Worm (Caenorhabditis elegans) whole organism, L4/young adult: Measurements from ENCODE around the gene ZC15.10.
A peak's percentile ranks its signal among the peaks of the same experiment; 100 is the strongest.
"Not testable (repeated sequence)": the region's sequence is repeated elsewhere in the genome, so short reads cannot be mapped to it uniquely, and the experiment has no call there.

ENCODE experiments used
- W03F9.2 ChIP-seq: fragments of 150-350 bp; optimal IDR thresholded peaks from 2 replicates; lab custom pipeline; 2014; ENCODE audit warnings: missing biosample characterization, missing genetic modification characterization
- dao-5 ChIP-seq: sonication (generic microtip); optimal IDR thresholded peaks from 2 replicates; lab custom pipeline; 2016; ENCODE audit warnings: missing genotype, missing genetic modification characterization, moderate library complexity, missing compliant biosample characterization
- him-1 ChIP-seq: sonication (generic microtip); optimal IDR thresholded peaks from 2 replicates; lab custom pipeline; 2016; ENCODE audit warnings: missing genotype, missing genetic modification reagents, missing genetic modification characterization, missing compliant biosample characterization

The ZC15.10 gene

ce11 chrV:20310575-20310974, at the start of gene ZC15.10:
Gene ZC15.10 (plus strand): TSS chrV:20310736.
- TF ChIP-seq W03F9.2 (tag; lab: Kevin White, UChicago) (no peak), dao-5 (tag; lab: Kevin White, UChicago) (no peak), him-1 (tag; lab: Kevin White, UChicago) (no peak)

DNA sequence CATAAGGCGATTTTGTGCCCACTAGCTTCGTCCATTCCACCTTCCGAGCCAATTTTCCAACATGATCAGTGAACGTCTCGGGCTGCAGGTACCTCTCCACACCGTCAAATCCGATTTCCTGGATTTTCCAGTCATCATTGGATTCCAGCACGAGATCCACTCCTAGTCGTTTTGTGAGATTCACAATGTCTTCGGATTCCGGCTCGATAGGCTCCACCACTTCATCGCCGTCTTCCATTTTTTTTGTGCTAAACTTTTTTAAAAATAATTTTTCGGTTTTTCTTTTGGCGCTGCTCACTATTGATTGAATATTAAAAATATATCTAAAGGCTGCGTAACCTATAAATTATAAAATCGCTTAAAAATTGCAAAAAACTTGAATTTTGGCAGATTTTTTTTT, 43.5 kb upstream of the ZC15.10 start, which contains the start of gene mdt-17:
mdt-17 (minus strand) TSS at position 256 of the 400 bp plus-strand sequence.
- TF ChIP-seq him-1 (tag; lab: Kevin White, UChicago) (no peak), W03F9.2 (tag; lab: Kevin White, UChicago) (no peak), dao-5 (tag; lab: Kevin White, UChicago) (no peak)

ce11 chrV:20269661-20270137, 40.8 kb upstream of the ZC15.10 start, which contains the start of the genes prmt-1 and cdkr-3:
Gene prmt-1 (minus strand): TSS chrV:20269711.
Gene cdkr-3 (plus strand): TSS chrV:20270107.
- TF ChIP-seq him-1 (tag; lab: Kevin White, UChicago) (no peak), W03F9.2 (tag; lab: Kevin White, UChicago) (peak; percentile 71)

DNA sequence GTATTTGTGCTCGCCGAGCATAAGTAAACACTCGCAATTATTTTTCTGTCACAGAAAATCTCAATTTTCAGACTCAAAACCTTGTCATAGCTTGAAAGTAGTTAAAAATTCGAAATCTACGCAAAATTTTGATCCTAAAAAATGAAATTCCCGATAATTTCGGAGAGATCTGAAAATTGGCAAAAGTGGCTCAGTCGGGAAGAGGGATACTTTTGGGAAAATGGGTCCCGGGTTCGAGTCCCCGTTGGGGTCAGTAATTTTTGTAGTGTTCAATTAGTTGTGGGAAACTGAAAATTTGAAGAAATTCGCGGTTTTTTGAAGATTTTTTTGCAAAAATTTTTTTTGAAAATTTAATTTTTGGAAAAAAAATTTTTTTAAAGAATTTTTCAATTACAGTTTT, 33.6 kb upstream of the ZC15.10 start:
- TF ChIP-seq dao-5 (tag; lab: Kevin White, UChicago) (no peak), W03F9.2 (tag; lab: Kevin White, UChicago) (no peak), him-1 (tag; lab: Kevin White, UChicago) (no peak)

ce11 chrV:20279309-20279708, 31.2 kb upstream of the ZC15.10 start:
- TF ChIP-seq him-1 (tag; lab: Kevin White, UChicago), result no peak
- no peak for TF ChIP-seq dao-5 (tag; lab: Kevin White, UChicago)
- no peak for TF ChIP-seq W03F9.2 (tag; lab: Kevin White, UChicago)

ce11 chrV:20279811-20280317, 30.7 kb upstream of the ZC15.10 start, which contains the start of gene pqn-94:
Gene pqn-94 (minus strand): TSS chrV:20279861.
- TF ChIP-seq W03F9.2 (tag; lab: Kevin White, UChicago), result no peak
- TF ChIP-seq him-1 (tag; lab: Kevin White, UChicago), result no peak
- no peak for TF ChIP-seq dao-5 (tag; lab: Kevin White, UChicago)

- TF ChIP-seq him-1 (tag; lab: Kevin White, UChicago) (no peak), W03F9.2 (tag; lab: Kevin White, UChicago) (no peak), dao-5 (tag; lab: Kevin White, UChicago) (no peak)
These were observed 27.7 kb upstream of the ZC15.10 start for ce11 chrV:20282827-20283226.

DNA sequence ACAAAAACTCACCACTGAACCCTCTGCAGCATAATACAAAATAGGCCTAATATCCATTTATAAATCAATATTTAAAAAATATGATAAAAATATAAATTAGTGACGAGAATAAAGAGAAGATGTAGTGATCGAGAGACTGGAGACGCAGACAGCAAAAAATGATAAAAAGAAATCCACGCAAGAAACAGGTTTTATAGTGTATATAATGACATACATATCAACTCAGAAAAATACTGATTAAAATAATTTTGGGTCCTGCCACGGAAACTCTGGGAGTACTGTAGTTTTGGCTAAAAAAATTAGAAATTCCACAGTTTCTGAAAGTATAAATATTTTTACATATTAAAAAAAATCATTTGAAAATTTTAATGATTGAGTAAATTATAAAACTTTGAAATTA, 21.2 kb upstream of the ZC15.10 start, which contains the start of gene mlt-4:
mlt-4 (minus strand) TSS at position 101 of the 400 bp plus-strand sequence.
- TF ChIP-seq dao-5 (tag; lab: Kevin White, UChicago) (no peak), W03F9.2 (tag; lab: Kevin White, UChicago) (no peak), him-1 (tag; lab: Kevin White, UChicago) (no peak)

- TF ChIP-seq W03F9.2 (tag; lab: Kevin White, UChicago), result no peak
- no peak for TF ChIP-seq dao-5 (tag; lab: Kevin White, UChicago)
These were observed 16.1 kb upstream of the ZC15.10 start, which contains the start of gene clec-261 for ce11 chrV:20294388-20294787. Gene clec-261 (minus strand): TSS chrV:20294488.

DNA sequence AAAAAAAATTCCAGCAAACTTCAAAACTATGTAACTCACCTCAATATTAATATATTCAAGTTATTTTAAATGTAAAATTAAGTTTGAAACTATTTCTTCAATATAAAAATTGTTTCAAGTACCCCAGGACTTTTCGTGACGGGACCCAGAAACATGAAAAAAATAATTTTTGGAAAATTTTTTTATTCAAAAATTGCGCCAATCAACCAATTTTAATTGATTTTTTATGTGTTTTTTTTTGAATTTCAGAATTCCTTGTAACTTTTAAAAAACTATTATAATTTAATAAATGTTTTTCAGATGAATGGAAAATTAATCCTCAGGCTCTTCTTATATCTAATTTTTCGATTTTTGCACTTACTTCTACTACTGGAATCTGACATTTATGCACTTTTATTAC, 12.9 kb upstream of the ZC15.10 start, which contains the start of gene ZC15.5:
ZC15.5 (plus strand) TSS at position 301 of the 400 bp plus-strand sequence.
- TF ChIP-seq him-1 (tag; lab: Kevin White, UChicago), result no peak
- TF ChIP-seq W03F9.2 (tag; lab: Kevin White, UChicago), result no peak
- no peak for TF ChIP-seq dao-5 (tag; lab: Kevin White, UChicago)

DNA sequence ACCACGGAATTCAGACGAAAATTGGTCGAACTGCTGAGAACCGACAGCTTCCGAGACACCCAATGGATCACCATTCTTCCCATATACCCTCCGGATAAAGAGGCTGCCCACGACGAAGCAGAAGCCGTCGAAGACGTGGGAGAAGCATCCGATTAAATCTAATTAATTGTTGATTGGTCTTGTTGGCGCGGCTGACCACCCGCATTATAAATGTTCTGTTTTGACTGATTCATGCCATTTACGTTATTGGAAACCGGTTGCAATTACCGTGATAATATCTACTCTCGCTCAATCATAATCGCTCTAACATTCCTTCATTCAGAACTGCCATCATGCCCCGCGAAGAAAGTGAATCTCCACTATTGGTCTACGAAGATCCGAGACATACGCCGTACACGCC, 7.2 kb upstream of the ZC15.10 start, which contains the start of gene ZC15.3:
ZC15.3 (plus strand) TSS at position 301 of the 400 bp plus-strand sequence.
- not testable (repeated sequence) for TF ChIP-seq W03F9.2, him-1, dao-5 (tag; lab: Kevin White, UChicago)

- TF ChIP-seq W03F9.2 (tag; lab: Kevin White, UChicago) (no peak), him-1 (tag; lab: Kevin White, UChicago) (no peak), dao-5 (tag; lab: Kevin White, UChicago) (no peak)
These were observed 4.7 kb upstream of the ZC15.10 start, which contains the start of gene ZC15.1 for ce11 chrV:20305803-20306202. Gene ZC15.1 (plus strand): TSS chrV:20306103.

ce11 chrV:20311519-20311918, 983 bp downstream of the ZC15.10 start, which contains the start of gene clec-262:
Gene clec-262 (plus strand): TSS chrV:20311819.
- TF ChIP-seq him-1 (tag; lab: Kevin White, UChicago) (no peak), W03F9.2 (tag; lab: Kevin White, UChicago) (no peak), dao-5 (tag; lab: Kevin White, UChicago) (no peak)
